Worm (Caenorhabditis elegans) whole organism, L3 larva: ENCODE results near the gene sek-3.

Experiments used
- ceh-82 ChIP-seq: fragments of 150-350 bp; optimal IDR thresholded peaks from 2 replicates; lab custom pipeline; 2014; ENCODE audit warnings: missing biosample characterization, missing genetic modification characterization
- nhr-25 ChIP-seq: sonication (generic microtip); optimal IDR thresholded peaks from 2 replicates; lab custom pipeline; 2017; ENCODE audit warnings: missing biosample characterization, missing genetic modification characterization
- nhr-77 ChIP-seq: fragments of 150-350 bp; optimal IDR thresholded peaks from 2 replicates; lab custom pipeline; 2014; ENCODE audit warnings: missing biosample characterization, missing genetic modification characterization
- pha-4 ChIP-seq: fragments of 150-350 bp; optimal IDR thresholded peaks from 2 replicates; lab custom pipeline; 2014; ENCODE audit warnings: missing biosample characterization, missing genetic modification reagents, missing genetic modification characterization
- unc-39 ChIP-seq: sonication (generic microtip); optimal IDR thresholded peaks from 4 replicates; lab custom pipeline; 2017; ENCODE audit warnings: missing biosample characterization, missing genetic modification characterization
- unc-62 ChIP-seq: fragments of 150-350 bp; sonication (generic microtip); optimal IDR thresholded peaks from 4 replicates; lab custom pipeline; 2014; ENCODE audit warnings: missing biosample characterization, missing genetic modification reagents, missing genetic modification characterization
- zag-1 ChIP-seq: fragments of 150-350 bp; optimal IDR thresholded peaks from 2 replicates; lab custom pipeline; 2014; ENCODE audit warnings: missing biosample characterization, missing genetic modification characterization

DNA sequence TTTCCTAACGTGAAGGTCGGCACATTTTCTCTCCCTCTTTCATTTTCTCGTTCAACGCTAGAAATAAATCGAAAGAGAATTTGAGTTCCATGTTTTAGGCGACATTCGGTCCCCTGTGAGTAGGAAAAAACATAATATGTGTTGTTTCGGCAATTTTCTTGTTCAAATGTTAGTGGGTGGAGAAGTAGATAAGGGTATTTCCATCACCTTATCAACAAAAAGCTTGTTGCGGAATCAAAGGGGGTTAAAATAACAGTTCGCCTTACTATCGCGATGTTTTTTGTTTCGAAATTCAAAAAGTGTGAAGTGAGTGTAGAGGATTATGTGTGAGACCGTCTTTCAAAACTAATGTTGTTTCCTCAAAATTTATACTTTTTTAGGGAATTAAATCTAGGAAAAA is 36.1 kb upstream of the sek-3 start:
- TF ChIP-seq zag-1 (tag; lab: Kevin White, UChicago) = no peak
- TF ChIP-seq unc-62 (GFP tag; lab: Kevin White, UChicago) = no peak
- no peak for TF ChIP-seq nhr-77 (tag; lab: Kevin White, UChicago)
- TF ChIP-seq ceh-82 (tag; lab: Kevin White, UChicago) = no peak
- TF ChIP-seq unc-39 (tag; lab: Kevin White, UChicago) = no peak
- TF ChIP-seq pha-4 = no peak
- TF ChIP-seq nhr-25 = no peak
